Fruit fly (Drosophila melanogaster) whole organism, wandering third instar larva: ENCODE data around the gene Stat92E.

ENCODE experiments used
- Abd-B ChIP-seq: fragments of >200 bp; optimal IDR thresholded peaks from 2 replicates; lab custom pipeline; 2017; ENCODE audit warnings: missing biosample characterization, missing genetic modification characterization
- CG32264 ChIP-seq: fragments of 200-800 bp; sonication (Bioruptor generic); optimal IDR thresholded peaks from 2 replicates; lab custom pipeline; 2016; ENCODE audit warnings: missing biosample characterization, missing genetic modification characterization
- CG9705 ChIP-seq: fragments of 200-800 bp; sonication (Bioruptor generic); optimal IDR thresholded peaks from 2 replicates; lab custom pipeline; 2018; ENCODE audit warnings: missing biosample characterization, mild to moderate bottlenecking, missing genetic modification characterization
- CrebA ChIP-seq: fragments of 200-800 bp; sonication (Bioruptor generic); optimal IDR thresholded peaks from 2 replicates; lab custom pipeline; 2016; ENCODE audit warnings: missing biosample characterization, mild to moderate bottlenecking, missing genetic modification characterization, borderline replicate concordance
- Dif ChIP-seq: fragments of 200-275, 200-300 bp; sonication (Bioruptor generic); optimal IDR thresholded peaks from 2 replicates; lab custom pipeline; 2018; ENCODE audit warnings: missing biosample characterization, missing genetic modification characterization; ENCODE audit not compliant: partially characterized antibody
- GATAd ChIP-seq: sonication (Bioruptor generic); optimal IDR thresholded peaks from 2 replicates; lab custom pipeline; 2016; ENCODE audit warnings: missing biosample characterization, missing genetic modification characterization
- HLH106 ChIP-seq: fragments of 200-800 bp; optimal IDR thresholded peaks from 3 replicates; lab custom pipeline; 2019; ENCODE audit warnings: missing biosample characterization, mild to moderate bottlenecking, missing genetic modification characterization, moderate library complexity
- Hnf4 ChIP-seq: fragments of 200-800 bp; sonication (Bioruptor generic); optimal IDR thresholded peaks from 2 replicates; lab custom pipeline; 2016; ENCODE audit warnings: missing biosample characterization, mild to moderate bottlenecking, missing genetic modification characterization
- Hr78 ChIP-seq: fragments of >200 bp; optimal IDR thresholded peaks from 2 replicates; lab custom pipeline; 2017; ENCODE audit warnings: missing biosample characterization, missing genetic modification characterization
- Hr83 ChIP-seq: fragments of 200-300 bp; sonication (Bioruptor generic); optimal IDR thresholded peaks from 2 replicates; lab custom pipeline; 2016; ENCODE audit warnings: missing biosample characterization, mild to moderate bottlenecking, missing genetic modification characterization, moderate library complexity; ENCODE audit not compliant: poor library complexity, severe bottlenecking
- Jra ChIP-seq: sonication (Bioruptor generic); optimal IDR thresholded peaks from 2 replicates; lab custom pipeline; 2016; ENCODE audit warnings: missing biosample characterization, missing genetic modification characterization
- Myc ChIP-seq: fragments of >200 bp; optimal IDR thresholded peaks from 2 replicates; lab custom pipeline; 2017
- N ChIP-seq: fragments of >200 bp; optimal IDR thresholded peaks from 2 replicates; lab custom pipeline; 2018; ENCODE audit warnings: missing biosample characterization, missing external identifiers, missing genetic modification characterization
- OdsH ChIP-seq: fragments of 200-800 bp; sonication (Bioruptor generic); optimal IDR thresholded peaks from 2 replicates; lab custom pipeline; 2016; ENCODE audit warnings: missing biosample characterization, mild to moderate bottlenecking, missing genetic modification characterization
- Rel ChIP-seq, 2 experiments: fragments of 200-800 bp; sonication (Bioruptor generic) in 1 of 2; optimal IDR thresholded peaks; 2 replicates in 1 of 2; 3 replicates in 1 of 2; lab custom pipeline; 2016 to 2019; ENCODE audit warnings: mild to moderate bottlenecking in 2 of 2, missing biosample characterization in 2 of 2, missing genetic modification characterization in 2 of 2, moderate library complexity in 1 of 2
- Sp1 ChIP-seq: fragments of 200-800 bp; sonication (Bioruptor generic); optimal IDR thresholded peaks from 3 replicates; lab custom pipeline; 2019; ENCODE audit warnings: missing biosample characterization, mild to moderate bottlenecking, missing genetic modification characterization, moderate library complexity
- Vsx2 ChIP-seq: fragments of 200-300, 225-300 bp; sonication (Bioruptor generic); optimal IDR thresholded peaks from 2 replicates; lab custom pipeline; 2018; ENCODE audit warnings: missing biosample characterization, missing genetic modification characterization; ENCODE audit not compliant: partially characterized antibody
- br ChIP-seq: fragments of 200-800 bp; sonication (Bioruptor generic); optimal IDR thresholded peaks from 2 replicates; lab custom pipeline; 2016; ENCODE audit warnings: missing biosample characterization, missing genetic modification characterization
- brk ChIP-seq: fragments of 200-800 bp; sonication (Bioruptor generic); optimal IDR thresholded peaks from 2 replicates; lab custom pipeline; 2016; ENCODE audit warnings: missing biosample characterization, mild to moderate bottlenecking, missing genetic modification characterization
- dl ChIP-seq, 2 experiments: fragments of 175-275, 200-275 bp in 1 of 2; fragments of 200-275 bp in 1 of 2; sonication (Bioruptor generic); optimal IDR thresholded peaks; lab custom pipeline; 2018; ENCODE audit warnings: mild to moderate bottlenecking in 2 of 2, missing biosample characterization in 2 of 2, missing genetic modification characterization in 2 of 2, moderate library complexity in 2 of 2; ENCODE audit not compliant: partially characterized antibody in 2 of 2, insufficient read depth in 1 of 2
- dmrt93B ChIP-seq: fragments of 200-800 bp; sonication (Bioruptor generic); optimal IDR thresholded peaks from 2 replicates; lab custom pipeline; 2018; ENCODE audit warnings: missing biosample characterization, mild to moderate bottlenecking, missing genetic modification characterization
- dsf ChIP-seq: sonication (Bioruptor generic); optimal IDR thresholded peaks from 2 replicates; lab custom pipeline; 2016; ENCODE audit warnings: missing biosample characterization, missing genetic modification characterization, borderline replicate concordance
- ey ChIP-seq: fragments of 200-800 bp; sonication (Bioruptor generic); optimal IDR thresholded peaks from 2 replicates; lab custom pipeline; 2016; ENCODE audit warnings: missing biosample characterization, missing genetic modification characterization
- foxo ChIP-seq, 2 experiments: fragments of 200-800 bp; sonication (Bioruptor generic); optimal IDR thresholded peaks; 2 replicates in 1 of 2; 3 replicates in 1 of 2; lab custom pipeline; 2016 to 2017; ENCODE audit warnings: missing biosample characterization in 2 of 2, missing genetic modification characterization in 2 of 2
- fru ChIP-seq: fragments of 200-800 bp; sonication (Bioruptor generic); optimal IDR thresholded peaks from 3 replicates; lab custom pipeline; 2016; ENCODE audit warnings: missing biosample characterization, mild to moderate bottlenecking, missing genetic modification characterization
- h ChIP-seq: fragments of 200-800 bp; sonication (Bioruptor generic); optimal IDR thresholded peaks from 3 replicates; lab custom pipeline; 2016; ENCODE audit warnings: missing biosample characterization, mild to moderate bottlenecking, missing genetic modification characterization
- jim ChIP-seq: fragments of 175-275, 200-325 bp; sonication (Bioruptor generic); optimal IDR thresholded peaks from 2 replicates; lab custom pipeline; 2016; ENCODE audit warnings: missing biosample characterization, mild to moderate bottlenecking, missing genetic modification characterization
- psq ChIP-seq: fragments of 200-800 bp; sonication (Bioruptor generic); optimal IDR thresholded peaks from 3 replicates; lab custom pipeline; 2017; ENCODE audit warnings: missing biosample characterization, mild to moderate bottlenecking, missing genetic modification characterization, moderate library complexity
- rgr ChIP-seq: fragments of 200-800 bp; sonication (Bioruptor generic); optimal IDR thresholded peaks from 3 replicates; lab custom pipeline; 2016; ENCODE audit warnings: missing biosample characterization, mild to moderate bottlenecking, missing genetic modification characterization
- sage ChIP-seq: fragments of 200-800 bp; sonication (Bioruptor generic); optimal IDR thresholded peaks from 2 replicates; lab custom pipeline; 2016; ENCODE audit warnings: missing biosample characterization, mild to moderate bottlenecking, missing genetic modification characterization
- sv ChIP-seq: fragments of 200-800 bp; sonication (Bioruptor generic); optimal IDR thresholded peaks from 3 replicates; lab custom pipeline; 2016; ENCODE audit warnings: missing biosample characterization, missing genetic modification characterization
- tai ChIP-seq: sonication (Bioruptor generic); optimal IDR thresholded peaks from 2 replicates; lab custom pipeline; 2016; ENCODE audit warnings: missing biosample characterization, missing genetic modification characterization
- usp ChIP-seq: fragments of >200 bp; optimal IDR thresholded peaks from 2 replicates; lab custom pipeline; 2017; ENCODE audit warnings: missing biosample characterization, missing genetic modification characterization
- woc ChIP-seq: sonication (Bioruptor generic); optimal IDR thresholded peaks from 2 replicates; lab custom pipeline; 2016; ENCODE audit warnings: missing biosample characterization, mild to moderate bottlenecking, missing genetic modification characterization

Stat92E gene

DNA sequence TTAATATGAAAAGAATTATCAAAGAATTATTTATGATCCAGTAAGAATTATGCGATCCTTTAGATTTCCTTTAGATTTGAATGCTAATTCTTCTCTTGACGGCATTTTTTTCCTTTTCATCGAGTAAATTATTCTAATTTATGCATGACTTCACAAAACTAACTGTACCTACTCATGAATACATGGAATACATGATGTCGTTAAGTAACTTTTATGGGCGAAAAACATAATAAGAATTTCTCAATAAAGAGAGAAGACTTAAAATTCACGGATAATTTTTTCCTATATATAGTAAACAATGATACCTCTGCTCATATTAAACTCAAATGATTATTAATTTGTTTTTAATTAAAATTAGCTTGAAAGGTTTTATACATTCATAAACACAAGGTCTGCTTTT, 43.8 kb upstream of the Stat92E start:
- TF ChIP-seq sage (GFP tag; lab: Kevin White, UChicago) (no peak), tai (GFP tag; lab: Kevin White, UChicago) (no peak), Hr83 (no peak)

dm6 chr3R:20595145-20595812, 43.2 kb upstream of the Stat92E start:
- TF ChIP-seq woc (GFP tag; lab: Kevin White, UChicago): no peak
- no peak for TF ChIP-seq sage (GFP tag; lab: Kevin White, UChicago)
- no peak for TF ChIP-seq h (GFP tag; lab: Kevin White, UChicago)
- TF ChIP-seq ey (GFP tag; lab: Kevin White, UChicago): no peak
- no peak for TF ChIP-seq jim
- no peak for TF ChIP-seq Abd-B (GFP tag; lab: Kevin White, UChicago)
- no peak for TF ChIP-seq tai (GFP tag; lab: Kevin White, UChicago)
- TF ChIP-seq CG9705 (GFP tag; lab: Kevin White, UChicago): no peak
- no peak for TF ChIP-seq HLH106
- TF ChIP-seq Hr83: no peak
- no peak for TF ChIP-seq GATAd (GFP tag; lab: Kevin White, UChicago)
- TF ChIP-seq dsf: no peak
- TF ChIP-seq brk (GFP tag; lab: Kevin White, UChicago): no peak
- no peak for TF ChIP-seq Hr78
- TF ChIP-seq Rel (GFP tag; optimal IDR thresholded peaks at IDR 0.05; lab: Kevin White, UChicago): no peak
- TF ChIP-seq Rel (tag; optimal IDR thresholded peaks at IDR 0.05; lab: Kevin White, UChicago): no peak
- TF ChIP-seq sv (GFP tag; lab: Kevin White, UChicago): no peak

DNA sequence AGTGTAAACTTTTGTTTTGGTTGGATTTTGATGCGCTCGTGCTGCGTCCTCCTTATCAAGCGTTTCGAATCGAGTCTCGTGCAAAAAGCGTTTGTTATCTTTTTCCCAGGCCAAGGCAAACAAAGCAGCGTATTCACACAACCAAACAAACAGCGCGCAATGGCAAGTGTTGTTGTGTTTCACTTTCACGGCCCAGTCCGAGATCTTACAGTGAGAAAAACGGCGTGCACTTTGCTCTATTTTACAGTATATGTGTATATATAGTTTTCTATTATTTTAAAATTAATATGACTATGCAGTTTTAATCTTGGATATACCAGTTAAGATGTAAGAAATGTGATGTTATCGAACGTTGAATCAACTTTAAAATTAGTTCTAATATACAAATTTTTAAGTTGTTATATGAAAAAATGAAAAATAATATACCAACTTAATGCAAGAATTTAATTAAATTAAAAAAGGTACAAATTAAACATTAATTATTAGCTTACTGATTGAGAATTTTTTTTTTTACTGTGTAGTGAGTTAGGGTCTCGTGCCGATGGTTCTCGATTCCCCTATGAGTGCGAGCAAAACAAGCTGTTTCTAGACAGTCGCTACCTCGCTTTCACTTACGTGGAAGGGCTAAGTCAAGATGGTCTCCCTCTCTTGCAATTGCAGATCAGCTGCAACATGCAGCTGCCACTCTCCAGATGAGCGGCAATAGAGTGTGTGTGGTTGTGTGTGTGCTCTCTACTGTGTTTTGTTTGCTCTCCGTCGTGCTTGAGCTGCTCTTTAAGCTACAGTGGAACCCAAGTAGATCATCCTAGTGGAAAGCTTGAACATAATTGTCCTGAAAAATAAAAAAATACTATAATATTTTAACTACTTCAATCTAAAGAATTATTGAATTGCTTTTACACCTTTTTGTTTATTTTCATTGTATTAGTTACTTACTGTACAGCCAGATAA, 42.4 kb upstream of the Stat92E start:
- TF ChIP-seq N (GFP tag; lab: Kevin White, UChicago): no peak
- peak; percentile 68 for TF ChIP-seq h (GFP tag; lab: Kevin White, UChicago)
- TF ChIP-seq dmrt93B: peak; percentile 69
- peak; percentile 82 for TF ChIP-seq psq (GFP tag; lab: Kevin White, UChicago)
- TF ChIP-seq GATAd (GFP tag; lab: Kevin White, UChicago): no peak
- no peak for TF ChIP-seq Rel (GFP tag; optimal IDR thresholded peaks at IDR 0.05; lab: Kevin White, UChicago)
- peak; percentile 19 for TF ChIP-seq Rel (tag; optimal IDR thresholded peaks at IDR 0.05; lab: Kevin White, UChicago)
- peak; percentile 44 for TF ChIP-seq woc (GFP tag; lab: Kevin White, UChicago)
- peak; percentile 53 for TF ChIP-seq sv (GFP tag; lab: Kevin White, UChicago)
- peak; percentile 56 for TF ChIP-seq CG9705 (GFP tag; lab: Kevin White, UChicago)
- TF ChIP-seq Myc (lab: Kevin White, UChicago): no peak
- peak; percentile 8 for TF ChIP-seq Hr83
- TF ChIP-seq brk (GFP tag; lab: Kevin White, UChicago): peak; percentile 64
- no peak for TF ChIP-seq CG32264 (GFP tag; lab: Kevin White, UChicago)
- TF ChIP-seq sage (GFP tag; lab: Kevin White, UChicago): peak; percentile 16
- TF ChIP-seq fru (GFP tag; lab: Kevin White, UChicago): peak; percentile 64
- TF ChIP-seq OdsH (GFP tag; lab: Kevin White, UChicago): peak; percentile 91
- peak; percentile 1 for TF ChIP-seq dsf
- peak; percentile 89 for TF ChIP-seq rgr (GFP tag; lab: Kevin White, UChicago)
- TF ChIP-seq Sp1 (GFP tag; lab: Kevin White, UChicago): peak; percentile 90
- TF ChIP-seq jim: no peak
- peak; percentile 54 for TF ChIP-seq Hnf4
- TF ChIP-seq Jra: no peak
- no peak for TF ChIP-seq usp (GFP tag; lab: Kevin White, UChicago)
- TF ChIP-seq foxo (GFP tag; optimal IDR thresholded peaks at IDR 0.05; lab: Kevin White, UChicago): peak in 1 of 2 experiments; percentile 86
- TF ChIP-seq Dif (GFP tag; lab: Kevin White, UChicago): peak; percentile 49
- TF ChIP-seq ey (GFP tag; lab: Kevin White, UChicago): peak; percentile 44
- TF ChIP-seq HLH106: peak; percentile 83
- peak; percentile 9 for TF ChIP-seq br (GFP tag; lab: Kevin White, UChicago)
- no peak for TF ChIP-seq Hr78
- peak; percentile 51 to 74 for TF ChIP-seq dl (GFP tag; optimal IDR thresholded peaks at IDR 0.05; lab: Kevin White, UChicago; ENCODE audit: insufficient read depth in 1 of 2, partially characterized antibody in 2 of 2)
- no peak for TF ChIP-seq Vsx2 (GFP tag; lab: Kevin White, UChicago)
- no peak for TF ChIP-seq CrebA (GFP tag; lab: Kevin White, UChicago)
